Worm (Caenorhabditis elegans) whole organism, mixed stage, embryonic: ENCODE measurements around the gene akap-1.

Source experiments
- M03D4.4 ChIP-seq: sonication (generic microtip); optimal IDR thresholded peaks from 2 replicates; lab custom pipeline; 2017; ENCODE audit warnings: mild to moderate bottlenecking, missing genetic modification characterization, missing compliant biosample characterization
- blmp-1 ChIP-seq: fragments of 150-350 bp; optimal IDR thresholded peaks from 2 replicates; lab custom pipeline; 2014; ENCODE audit warnings: missing biosample characterization, missing genetic modification characterization
- ceh-39 ChIP-seq: fragments of 150-350 bp; optimal IDR thresholded peaks from 2 replicates; lab custom pipeline; 2014; ENCODE audit warnings: missing biosample characterization, missing genetic modification characterization
- ces-1 ChIP-seq: fragments of 150-350 bp; optimal IDR thresholded peaks from 2 replicates; lab custom pipeline; 2014; ENCODE audit warnings: missing biosample characterization, missing genetic modification reagents, missing genetic modification characterization
- cnd-1 ChIP-seq: fragments of 200-800 bp; sonication (Bioruptor generic); optimal IDR thresholded peaks from 2 replicates; lab custom pipeline; 2018; ENCODE audit warnings: mild to moderate bottlenecking, missing genetic modification characterization, missing compliant biosample characterization
- drap-1 ChIP-seq: fragments of 200-800 bp; sonication (Bioruptor generic); optimal IDR thresholded peaks from 3 replicates; lab custom pipeline; 2018; ENCODE audit warnings: mild to moderate bottlenecking, missing genetic modification characterization, missing compliant biosample characterization
- elt-1 ChIP-seq: sonication (generic microtip); optimal IDR thresholded peaks from 2 replicates; lab custom pipeline; 2017; ENCODE audit warnings: missing genetic modification characterization, mild to moderate bottlenecking, missing compliant biosample characterization, antibody characterized with exemption, moderate library complexity, borderline replicate concordance; ENCODE audit not compliant: insufficient read depth
- elt-3 ChIP-seq: fragments of 150-350 bp; optimal IDR thresholded peaks from 2 replicates; lab custom pipeline; 2014; ENCODE audit warnings: missing biosample characterization, missing genetic modification characterization
- flh-1 ChIP-seq: fragments of 200-800 bp; sonication (Bioruptor generic); optimal IDR thresholded peaks from 2 replicates; lab custom pipeline; 2018; ENCODE audit warnings: mild to moderate bottlenecking, missing genetic modification characterization, moderate library complexity, missing compliant biosample characterization
- ham-2 ChIP-seq: fragments of 200-800 bp; sonication (Bioruptor generic); optimal IDR thresholded peaks from 2 replicates; lab custom pipeline; 2018; ENCODE audit warnings: mild to moderate bottlenecking, missing genetic modification characterization, missing compliant biosample characterization
- hlh-1 ChIP-seq: fragments of 150-350 bp; optimal IDR thresholded peaks from 2 replicates; lab custom pipeline; 2014; ENCODE audit warnings: missing biosample characterization, missing genetic modification reagents, missing genetic modification characterization
- lin-13 ChIP-seq: fragments of 150-350 bp; optimal IDR thresholded peaks from 2 replicates; lab custom pipeline; 2014; ENCODE audit warnings: missing biosample characterization, missing genetic modification characterization
- lin-32 ChIP-seq: fragments of 200-800 bp; sonication (Bioruptor generic); optimal IDR thresholded peaks from 2 replicates; lab custom pipeline; 2018; ENCODE audit warnings: mild to moderate bottlenecking, missing genetic modification characterization, missing compliant biosample characterization
- lsy-2 ChIP-seq: fragments of 150-350 bp; optimal IDR thresholded peaks from 2 replicates; lab custom pipeline; 2014; ENCODE audit warnings: missing biosample characterization, missing genetic modification characterization
- mep-1 ChIP-seq: fragments of 150-350 bp; optimal IDR thresholded peaks from 2 replicates; lab custom pipeline; 2017; ENCODE audit warnings: missing biosample characterization, missing genetic modification reagents, missing genetic modification characterization, inconsistent platforms
- mls-2 ChIP-seq: sonication (generic microtip); optimal IDR thresholded peaks from 2 replicates; lab custom pipeline; 2016; ENCODE audit warnings: mild to moderate bottlenecking, missing genetic modification characterization, moderate library complexity, missing compliant biosample characterization
- nhr-12 ChIP-seq: fragments of 150-350 bp; optimal IDR thresholded peaks from 2 replicates; lab custom pipeline; 2014; ENCODE audit warnings: missing biosample characterization, missing genetic modification characterization
- nhr-2 ChIP-seq: fragments of 150-350 bp; optimal IDR thresholded peaks from 2 replicates; lab custom pipeline; 2014; ENCODE audit warnings: missing biosample characterization, missing genetic modification characterization
- nhr-237 ChIP-seq: fragments of 150-350 bp; optimal IDR thresholded peaks from 2 replicates; lab custom pipeline; 2014; ENCODE audit warnings: missing biosample characterization, missing genetic modification characterization
- nhr-28 ChIP-seq: fragments of 150-350 bp; optimal IDR thresholded peaks from 2 replicates; lab custom pipeline; 2014; ENCODE audit warnings: missing biosample characterization, missing genetic modification characterization
- nhr-76 ChIP-seq: sonication (generic microtip); optimal IDR thresholded peaks from 2 replicates; lab custom pipeline; 2017; ENCODE audit warnings: missing biosample characterization, missing genetic modification characterization
- pha-4 ChIP-seq: fragments of 150-350 bp; optimal IDR thresholded peaks from 2 replicates; lab custom pipeline; 2018; ENCODE audit warnings: missing biosample characterization, missing genetic modification reagents, missing genetic modification characterization
- sptf-1 ChIP-seq: sonication (generic microtip); optimal IDR thresholded peaks from 2 replicates; lab custom pipeline; 2017; ENCODE audit warnings: mild to moderate bottlenecking, missing genetic modification characterization, moderate library complexity, missing compliant biosample characterization
- tbx-8 ChIP-seq: fragments of 200-800 bp; sonication (Bioruptor generic); optimal IDR thresholded peaks from 2 replicates; lab custom pipeline; 2018; ENCODE audit warnings: mild to moderate bottlenecking, missing genetic modification characterization, moderate library complexity, missing compliant biosample characterization
- unc-120 ChIP-seq: sonication (generic microtip); optimal IDR thresholded peaks from 2 replicates; lab custom pipeline; 2017; ENCODE audit warnings: missing genetic modification characterization, missing compliant biosample characterization; ENCODE audit not compliant: poor library complexity, severe bottlenecking
- unc-39 ChIP-seq: fragments of 150-350 bp; optimal IDR thresholded peaks from 2 replicates; lab custom pipeline; 2014; ENCODE audit warnings: missing biosample characterization, missing genetic modification characterization
- unc-62 ChIP-seq: fragments of 150-350 bp; optimal IDR thresholded peaks from 2 replicates; lab custom pipeline; 2014; ENCODE audit warnings: missing biosample characterization, missing genetic modification reagents, missing genetic modification characterization
- zip-8 ChIP-seq: fragments of 150-350 bp; optimal IDR thresholded peaks from 2 replicates; lab custom pipeline; 2014; ENCODE audit warnings: missing biosample characterization, missing genetic modification characterization
- ztf-11 ChIP-seq: fragments of 150-350 bp; optimal IDR thresholded peaks from 2 replicates; lab custom pipeline; 2014; ENCODE audit warnings: missing biosample characterization, missing genetic modification characterization

Gene akap-1

ce11 chrIII:6355359-6355758 is 2.2 kb downstream of the akap-1 start:
- no peak for TF ChIP-seq ceh-39 (tag; lab: Kevin White, UChicago)
- no peak for TF ChIP-seq ham-2 (GFP tag; lab: Kevin White, UChicago)
- no peak for TF ChIP-seq flh-1 (GFP tag; lab: Kevin White, UChicago)
- TF ChIP-seq nhr-237: no peak
- no peak for TF ChIP-seq cnd-1 (tag; lab: Kevin White, UChicago)
- no peak for TF ChIP-seq ces-1 (GFP tag; lab: Kevin White, UChicago)
- TF ChIP-seq lin-13 (tag; lab: Kevin White, UChicago): no peak
- no peak for TF ChIP-seq lsy-2 (tag; lab: Kevin White, UChicago)
- TF ChIP-seq ztf-11 (tag; lab: Kevin White, UChicago): no peak
- no peak for TF ChIP-seq tbx-8 (GFP tag; lab: Kevin White, UChicago)
- TF ChIP-seq zip-8 (tag; lab: Kevin White, UChicago): no peak
- no peak for TF ChIP-seq nhr-2 (tag; lab: Kevin White, UChicago)
- TF ChIP-seq elt-3 (tag; lab: Kevin White, UChicago): no peak
- TF ChIP-seq blmp-1 (tag; lab: Kevin White, UChicago): no peak
- TF ChIP-seq elt-1 (tag; lab: Kevin White, UChicago): no peak
- TF ChIP-seq unc-39 (tag; lab: Kevin White, UChicago): no peak
- TF ChIP-seq drap-1: no peak
- TF ChIP-seq M03D4.4: no peak
- TF ChIP-seq sptf-1 (tag; lab: Kevin White, UChicago): no peak

ce11 chrIII:6356007-6356406 is 2.8 kb downstream of the akap-1 start:
- no peak for TF ChIP-seq nhr-237
- no peak for TF ChIP-seq M03D4.4
- no peak for TF ChIP-seq nhr-12 (tag; lab: Kevin White, UChicago)
- TF ChIP-seq hlh-1 (tag; lab: Kevin White, UChicago): no peak
- TF ChIP-seq lin-13 (tag; lab: Kevin White, UChicago): no peak
- TF ChIP-seq elt-3 (tag; lab: Kevin White, UChicago): no peak
- no peak for TF ChIP-seq zip-8 (tag; lab: Kevin White, UChicago)
- TF ChIP-seq drap-1: no peak
- TF ChIP-seq lsy-2 (tag; lab: Kevin White, UChicago): no peak
- TF ChIP-seq ztf-11 (tag; lab: Kevin White, UChicago): no peak
- no peak for TF ChIP-seq nhr-2 (tag; lab: Kevin White, UChicago)

ce11 chrIII:6356764-6357163 is 3.6 kb downstream of the akap-1 start:
- TF ChIP-seq hlh-1 (tag; lab: Kevin White, UChicago): no peak
- TF ChIP-seq flh-1 (GFP tag; lab: Kevin White, UChicago): no peak
- no peak for TF ChIP-seq ztf-11 (tag; lab: Kevin White, UChicago)
- TF ChIP-seq mep-1 (tag; lab: Kevin White, UChicago): no peak
- no peak for TF ChIP-seq nhr-2 (tag; lab: Kevin White, UChicago)
- TF ChIP-seq nhr-76 (tag; lab: Kevin White, UChicago): no peak
- TF ChIP-seq nhr-28 (tag; lab: Kevin White, UChicago): no peak
- no peak for TF ChIP-seq pha-4 (tag; lab: Kevin White, UChicago)
- TF ChIP-seq lin-32: no peak
- TF ChIP-seq, all 35 proteins: peak for 0

DNA sequence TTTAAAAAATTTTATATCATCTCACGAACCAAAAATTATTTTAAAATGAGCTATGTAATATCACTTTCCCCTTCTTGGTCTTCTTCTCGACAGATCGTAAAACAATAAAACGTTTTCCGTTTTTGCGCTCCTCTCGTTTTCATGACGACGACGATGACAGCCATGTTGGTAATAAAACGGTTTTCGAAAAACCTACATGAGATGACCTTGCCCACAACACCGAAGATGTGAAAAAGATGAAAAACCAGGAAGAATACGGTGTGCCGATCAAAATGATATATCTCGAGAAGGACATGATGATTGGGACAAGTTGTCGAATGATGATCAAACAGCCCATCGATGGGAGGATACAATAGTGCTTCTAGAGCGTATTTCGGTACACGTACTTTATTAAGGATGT is 5.5 kb downstream of the akap-1 start:
- TF ChIP-seq unc-120 (tag; lab: Kevin White, UChicago): no peak
- no peak for TF ChIP-seq nhr-2 (tag; lab: Kevin White, UChicago)
- TF ChIP-seq ztf-11 (tag; lab: Kevin White, UChicago): no peak
- no peak for TF ChIP-seq mls-2 (tag; lab: Kevin White, UChicago)
- TF ChIP-seq flh-1 (GFP tag; lab: Kevin White, UChicago): no peak
- no peak for TF ChIP-seq lsy-2 (tag; lab: Kevin White, UChicago)
- no peak for TF ChIP-seq nhr-28 (tag; lab: Kevin White, UChicago)
- TF ChIP-seq tbx-8 (GFP tag; lab: Kevin White, UChicago): no peak
- no peak for TF ChIP-seq elt-1 (tag; lab: Kevin White, UChicago)
- no peak for TF ChIP-seq nhr-76 (tag; lab: Kevin White, UChicago)

- TF ChIP-seq unc-39 (tag; lab: Kevin White, UChicago) (no peak), cnd-1 (tag; lab: Kevin White, UChicago) (no peak), ztf-11 (tag; lab: Kevin White, UChicago) (no peak), lin-13 (tag; lab: Kevin White, UChicago) (no peak), nhr-2 (tag; lab: Kevin White, UChicago) (no peak), nhr-237 (no peak), unc-120 (tag; lab: Kevin White, UChicago) (no peak), unc-62 (GFP tag; lab: Kevin White, UChicago) (no peak), tbx-8 (GFP tag; lab: Kevin White, UChicago) (no peak), elt-1 (tag; lab: Kevin White, UChicago) (no peak), lsy-2 (tag; lab: Kevin White, UChicago) (no peak)
- TF ChIP-seq, all 35 proteins: peak for 0
Observed at ce11 chrIII:6359171-6359854, 6.1 kb downstream of the akap-1 start.
